Worm (Caenorhabditis elegans): ENCODE data around the gene scl-8.

The scl-8 gene

DNA sequence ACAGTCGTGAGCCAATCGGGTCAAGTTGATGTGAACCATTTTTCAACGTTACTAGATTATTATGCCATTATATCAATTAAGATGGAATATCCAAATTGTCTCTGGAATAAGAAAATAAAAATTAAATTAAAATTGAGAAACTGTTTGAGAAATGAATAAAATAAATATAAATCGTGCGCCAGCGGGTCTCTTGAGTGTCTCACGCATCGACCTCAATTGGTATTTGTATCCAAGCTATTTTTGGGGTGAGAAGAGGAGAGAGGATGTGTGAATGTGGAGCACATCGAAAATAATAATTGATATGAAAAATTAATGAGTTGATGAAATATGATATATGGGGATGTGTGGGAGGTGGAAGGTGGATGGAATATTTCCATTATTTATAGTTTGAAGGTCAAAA, 32.7 kb upstream of the scl-8 start, which contains the start of gene F49E11.2:
F49E11.2 (minus strand) TSS at position 101 of the 400 bp plus-strand sequence.
- no peak for TF ChIP-seq dao-5 (tag; optimal IDR thresholded peaks at IDR 0.05)
- no peak for TF ChIP-seq W03F9.2 (tag; optimal IDR thresholded peaks at IDR 0.05)
- TF ChIP-seq him-1 (tag; optimal IDR thresholded peaks at IDR 0.05): no peak

DNA sequence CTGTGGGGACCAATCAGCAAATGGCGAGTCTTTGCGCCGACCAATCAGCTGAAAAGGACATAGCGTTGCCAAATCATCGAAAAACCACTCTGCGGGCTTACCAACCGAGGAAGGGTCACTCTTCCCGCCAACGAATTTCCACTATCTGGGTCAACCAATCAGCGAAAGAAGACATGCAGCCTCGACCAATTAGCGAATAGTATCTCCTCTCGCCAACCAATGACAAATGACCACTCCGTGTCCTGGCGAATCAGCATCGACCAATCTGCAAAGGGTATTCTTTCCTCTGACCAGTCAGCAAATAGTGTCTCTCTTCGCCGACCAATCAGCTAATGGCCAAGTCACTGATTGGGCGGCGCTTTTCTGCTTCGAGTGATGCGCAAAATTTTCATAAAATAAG, 30.1 kb upstream of the scl-8 start:
- TF ChIP-seq dao-5 (tag; optimal IDR thresholded peaks at IDR 0.05) (no peak), W03F9.2 (tag; optimal IDR thresholded peaks at IDR 0.05) (no peak), him-1 (tag; optimal IDR thresholded peaks at IDR 0.05) (no peak)

DNA sequence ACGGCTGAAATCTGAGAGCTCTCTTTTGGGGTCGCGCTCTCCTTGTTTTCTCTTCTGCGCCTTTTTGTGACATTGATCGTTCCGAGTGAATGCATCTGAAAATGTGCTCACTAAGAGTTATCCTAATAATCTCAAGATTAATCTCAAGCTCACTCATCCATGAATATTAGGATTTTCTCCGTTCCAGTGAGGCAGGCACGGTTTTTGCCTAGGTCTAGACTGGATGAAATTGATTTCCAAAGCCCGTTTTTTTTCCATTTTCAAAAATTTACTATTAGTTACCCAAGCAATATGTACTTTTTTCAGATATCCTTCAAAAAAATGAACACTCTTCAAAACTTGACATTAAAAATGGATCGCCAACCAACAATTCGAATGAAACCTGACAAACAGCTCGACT, 29.5 kb upstream of the scl-8 start, which contains the start of gene amt-2:
amt-2 (plus strand) TSS at position 301 of the 400 bp plus-strand sequence.
- TF ChIP-seq W03F9.2 (tag; optimal IDR thresholded peaks at IDR 0.05) (no peak), dao-5 (tag; optimal IDR thresholded peaks at IDR 0.05) (no peak), him-1 (tag; optimal IDR thresholded peaks at IDR 0.05) (no peak)

DNA sequence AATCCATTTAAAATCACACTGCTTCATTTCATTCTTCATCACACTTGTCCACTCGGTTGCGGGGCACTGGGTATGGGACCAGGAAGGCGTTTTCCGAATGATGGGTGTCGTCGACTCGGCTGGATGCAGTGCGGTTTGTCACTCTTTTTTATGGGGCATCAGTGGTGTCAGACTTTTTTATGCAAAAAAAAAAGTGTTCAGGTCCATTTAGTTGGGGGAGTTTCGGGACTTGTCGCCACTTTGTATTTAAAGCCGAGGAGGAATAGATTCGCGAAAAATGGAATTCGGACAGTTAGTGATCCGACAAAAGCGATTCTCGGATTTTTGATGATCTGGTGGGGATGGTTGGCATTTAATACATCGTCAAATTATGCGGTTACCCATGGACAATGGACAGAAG, 26.6 kb upstream of the scl-8 start:
- TF ChIP-seq W03F9.2 (tag; optimal IDR thresholded peaks at IDR 0.05) (no peak), him-1 (tag; optimal IDR thresholded peaks at IDR 0.05) (no peak), dao-5 (tag; optimal IDR thresholded peaks at IDR 0.05) (no peak)

DNA sequence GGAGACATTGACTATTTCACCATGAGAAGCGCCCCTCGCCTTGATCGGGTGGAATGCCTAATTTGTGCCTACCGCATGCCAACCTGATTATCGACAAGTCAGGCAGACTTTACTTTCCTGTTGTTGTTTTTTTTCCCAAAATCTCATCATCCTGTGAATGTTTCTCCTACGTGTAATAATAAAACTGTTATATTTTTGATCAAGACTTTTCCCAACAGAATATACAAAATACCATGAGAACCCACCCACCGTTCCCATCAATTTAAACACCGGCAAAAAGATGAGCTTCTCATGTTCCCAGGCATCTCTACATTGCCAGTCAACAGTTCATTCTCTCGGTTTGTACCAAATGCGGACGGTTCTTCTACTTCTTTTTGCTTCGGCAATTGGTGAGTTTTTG, 24.7 kb upstream of the scl-8 start, which contains the start of gene scl-9:
scl-9 (plus strand) TSS at position 301 of the 400 bp plus-strand sequence.
- TF ChIP-seq him-1 (tag; optimal IDR thresholded peaks at IDR 0.05) (no peak), dao-5 (tag; optimal IDR thresholded peaks at IDR 0.05) (no peak), W03F9.2 (tag; optimal IDR thresholded peaks at IDR 0.05) (no peak)

DNA sequence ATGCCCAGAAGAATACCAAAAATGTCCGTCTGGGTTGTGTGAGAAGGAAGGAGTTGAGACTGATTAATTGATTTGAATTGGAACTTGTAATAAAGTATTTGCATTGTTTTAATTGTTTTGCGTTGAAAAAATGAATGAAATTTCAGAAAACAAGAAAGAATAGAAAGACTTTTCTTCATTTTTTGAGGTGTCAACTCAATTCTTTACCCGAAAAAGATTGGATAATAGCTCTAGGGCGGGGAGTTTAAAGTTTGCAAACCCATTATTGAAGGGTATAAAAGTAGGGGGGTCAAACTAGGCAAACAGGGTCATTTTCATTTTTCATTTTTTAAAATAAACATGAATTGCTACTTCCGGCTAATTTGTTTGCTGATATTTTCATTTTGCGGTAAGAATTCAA, 23.4 kb upstream of the scl-8 start, which contains the start of gene scl-10:
scl-10 (plus strand) TSS at position 301 of the 400 bp plus-strand sequence.
- TF ChIP-seq dao-5 (tag; optimal IDR thresholded peaks at IDR 0.05) (no peak), him-1 (tag; optimal IDR thresholded peaks at IDR 0.05) (no peak), W03F9.2 (tag; optimal IDR thresholded peaks at IDR 0.05) (no peak)

DNA sequence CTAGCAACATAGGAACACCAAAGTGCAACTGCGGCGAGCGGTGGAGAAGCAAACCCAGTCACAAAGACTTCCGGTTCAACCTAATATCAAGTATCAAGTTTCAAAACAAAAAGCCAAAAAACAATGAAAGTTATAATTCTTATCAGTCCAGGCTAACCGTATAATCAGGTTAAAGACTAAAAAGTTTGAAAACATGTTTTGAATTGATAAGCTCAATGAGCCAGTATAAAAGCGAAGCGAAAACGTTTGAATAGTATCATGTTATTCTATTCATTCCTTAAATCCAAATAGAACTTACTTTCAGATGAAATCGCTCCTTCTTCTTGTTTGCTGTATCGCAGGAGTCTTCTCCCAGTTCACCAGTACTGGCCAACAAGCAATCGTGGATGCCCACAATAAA, 20.5 kb upstream of the scl-8 start, which contains the start of gene scl-11:
scl-11 (plus strand) TSS at position 301 of the 400 bp plus-strand sequence.
- TF ChIP-seq him-1 (tag; optimal IDR thresholded peaks at IDR 0.05): no peak
- no peak for TF ChIP-seq W03F9.2 (tag; optimal IDR thresholded peaks at IDR 0.05)
- no peak for TF ChIP-seq dao-5 (tag; optimal IDR thresholded peaks at IDR 0.05)

DNA sequence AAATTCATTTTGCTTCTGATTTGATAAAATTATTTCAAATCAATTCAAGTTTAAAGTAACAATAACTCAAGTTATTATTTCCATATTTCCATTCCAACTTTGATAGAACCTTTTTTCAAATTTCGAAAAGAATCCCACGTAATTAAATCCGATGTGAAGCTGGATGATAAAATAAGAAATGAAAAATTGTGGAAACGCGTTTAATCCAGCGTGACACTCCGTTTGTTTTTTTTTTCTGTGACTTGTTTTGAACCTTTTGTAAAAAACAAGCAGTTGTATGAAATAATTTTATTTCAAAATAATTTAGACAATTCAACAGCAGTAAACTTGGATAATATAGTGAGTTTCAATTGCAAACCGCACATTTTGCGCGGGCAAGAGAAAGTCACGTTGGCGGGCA, 19.0 kb upstream of the scl-8 start, which contains the start of gene F49E11.7:
F49E11.7 (plus strand) TSS at position 301 of the 400 bp plus-strand sequence.
- TF ChIP-seq him-1 (tag; optimal IDR thresholded peaks at IDR 0.05) (no peak), dao-5 (tag; optimal IDR thresholded peaks at IDR 0.05) (no peak), W03F9.2 (tag; optimal IDR thresholded peaks at IDR 0.05) (no peak)

DNA sequence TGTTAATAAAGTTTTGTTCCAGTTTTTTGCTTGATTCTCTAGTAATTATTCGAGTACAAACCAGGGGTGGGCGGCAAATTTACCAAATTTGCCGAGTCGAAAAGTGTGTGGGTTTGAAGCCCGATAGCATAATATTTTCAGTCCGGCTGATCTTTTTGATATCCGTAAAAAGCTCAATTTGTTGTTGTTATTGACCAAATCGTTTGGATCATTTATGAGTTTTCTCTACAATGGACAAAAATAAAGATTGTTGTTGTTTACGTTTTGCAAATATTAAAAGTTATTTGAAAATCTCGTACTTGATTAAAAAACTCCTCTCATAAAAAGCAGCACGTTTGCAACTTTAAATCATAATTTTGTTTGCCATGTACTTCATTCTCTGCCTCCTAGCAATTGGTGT, 15.5 kb upstream of the scl-8 start, which contains the start of gene scl-1:
scl-1 (plus strand) TSS at position 301 of the 400 bp plus-strand sequence.
- TF ChIP-seq him-1 (tag; optimal IDR thresholded peaks at IDR 0.05): no peak
- no peak for TF ChIP-seq W03F9.2 (tag; optimal IDR thresholded peaks at IDR 0.05)
- no peak for TF ChIP-seq dao-5 (tag; optimal IDR thresholded peaks at IDR 0.05)

DNA sequence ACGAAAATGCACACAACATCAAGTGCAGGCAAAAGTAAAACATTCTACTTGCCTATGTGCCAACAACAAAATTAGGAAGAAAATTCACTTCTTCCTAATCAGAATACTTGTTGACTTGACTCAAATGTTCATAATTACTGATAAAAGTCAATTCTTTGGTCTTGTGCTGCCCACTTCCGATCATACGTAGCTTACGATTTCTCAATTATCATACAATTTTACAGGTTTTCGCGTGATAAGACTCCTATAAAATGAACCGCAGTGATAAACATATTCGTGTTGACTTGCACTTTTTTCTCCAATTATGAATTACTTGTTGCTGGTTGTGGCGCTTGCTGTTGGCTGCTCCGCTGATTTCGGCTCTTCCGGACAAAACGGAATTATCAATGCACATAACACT, 14.1 kb upstream of the scl-8 start, which contains the start of gene scl-2:
scl-2 (plus strand) TSS at position 293 of the 400 bp plus-strand sequence.
- TF ChIP-seq him-1 (tag; optimal IDR thresholded peaks at IDR 0.05) (no peak), dao-5 (tag; optimal IDR thresholded peaks at IDR 0.05) (no peak), W03F9.2 (tag; optimal IDR thresholded peaks at IDR 0.05) (no peak)

DNA sequence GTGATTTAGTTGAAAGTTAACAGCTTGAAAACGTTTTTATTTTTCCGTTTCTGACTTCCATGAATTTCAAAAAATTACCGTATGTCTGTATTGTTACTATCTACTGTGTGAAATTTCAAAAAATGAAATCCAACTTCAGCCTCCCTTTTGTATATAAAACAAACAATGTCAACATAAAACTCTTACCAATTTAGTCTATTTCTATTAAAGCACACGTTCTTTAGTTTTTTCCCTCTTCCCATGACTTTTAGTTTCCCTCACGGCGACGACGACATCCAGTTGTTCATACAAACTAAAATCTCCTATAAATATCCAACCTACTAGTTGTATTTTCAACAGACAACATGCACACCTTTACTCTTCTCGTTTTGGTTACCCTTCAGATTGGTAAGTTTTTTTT, 12.3 kb upstream of the scl-8 start, which contains the start of gene scl-3:
scl-3 (plus strand) TSS at position 301 of the 400 bp plus-strand sequence.
- no peak for TF ChIP-seq W03F9.2 (tag; optimal IDR thresholded peaks at IDR 0.05)
- TF ChIP-seq him-1 (tag; optimal IDR thresholded peaks at IDR 0.05): no peak
- no peak for TF ChIP-seq dao-5 (tag; optimal IDR thresholded peaks at IDR 0.05)

DNA sequence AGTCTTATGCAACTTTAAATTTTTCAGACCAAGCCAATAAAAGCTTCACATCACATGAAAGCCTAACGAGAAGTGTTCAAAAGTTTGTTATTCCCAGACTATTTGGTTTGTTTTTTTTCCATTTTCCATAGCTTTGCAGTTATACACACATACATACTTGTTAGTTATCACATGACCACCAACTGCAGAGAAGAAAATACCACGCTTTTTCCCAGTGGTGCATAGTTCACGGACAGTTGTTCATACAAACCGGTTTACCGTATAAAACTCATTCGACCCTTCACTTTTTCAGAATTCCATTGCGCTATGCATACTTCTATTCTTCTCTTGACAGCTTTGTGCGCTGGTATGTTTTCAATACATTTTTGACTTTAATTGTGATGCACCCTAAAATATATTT, 7.8 kb upstream of the scl-8 start, which contains the start of gene scl-5:
scl-5 (plus strand) TSS at position 301 of the 400 bp plus-strand sequence.
- TF ChIP-seq him-1 (tag; optimal IDR thresholded peaks at IDR 0.05) (no peak), dao-5 (tag; optimal IDR thresholded peaks at IDR 0.05) (no peak), W03F9.2 (tag; optimal IDR thresholded peaks at IDR 0.05) (no peak)

DNA sequence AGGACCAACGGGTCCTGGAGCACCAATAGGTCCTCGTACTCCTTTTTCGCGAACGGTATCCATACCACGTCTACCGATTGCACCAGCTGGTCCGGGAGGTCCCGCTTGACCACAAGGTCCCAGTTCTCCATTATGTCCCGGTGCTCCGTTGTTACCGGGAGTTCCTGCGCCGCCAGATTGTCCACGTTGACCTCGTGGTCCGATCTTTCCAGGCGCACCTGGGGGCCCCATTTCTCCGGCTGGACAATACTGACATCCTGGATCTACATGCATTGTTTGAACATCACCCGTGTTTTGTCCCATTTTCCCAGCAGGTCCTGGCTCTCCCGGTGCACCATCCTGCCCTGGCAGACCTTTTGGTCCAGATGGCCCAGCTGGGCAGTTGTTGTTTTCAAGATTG, 5.5 kb upstream of the scl-8 start:
- TF ChIP-seq him-1 (tag; optimal IDR thresholded peaks at IDR 0.05) (no peak), W03F9.2 (tag; optimal IDR thresholded peaks at IDR 0.05) (no peak), dao-5 (tag; optimal IDR thresholded peaks at IDR 0.05) (no peak)

DNA sequence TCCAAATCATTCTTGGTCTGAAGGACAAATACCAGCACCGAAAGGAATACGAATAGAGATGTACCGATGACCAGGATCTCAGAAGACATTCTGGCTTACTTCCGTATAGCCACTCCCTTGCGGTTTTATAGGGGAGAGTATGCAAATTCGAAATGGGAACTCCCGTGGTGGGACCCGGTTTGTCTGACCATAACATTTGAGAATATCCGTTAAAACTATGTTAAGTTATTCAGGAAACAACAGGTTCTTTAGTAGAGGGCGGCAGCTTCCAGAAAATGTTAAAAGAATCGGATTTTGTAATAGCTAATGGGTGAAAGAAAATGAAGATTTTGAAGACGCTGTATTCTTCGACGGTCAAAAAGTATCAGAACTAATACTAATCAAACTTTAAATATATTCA, 4.3 kb upstream of the scl-8 start, which contains the start of gene col-131:
col-131 (minus strand) TSS at position 101 of the 400 bp plus-strand sequence.
- TF ChIP-seq W03F9.2 (tag; optimal IDR thresholded peaks at IDR 0.05) (no peak), him-1 (tag; optimal IDR thresholded peaks at IDR 0.05) (no peak), dao-5 (tag; optimal IDR thresholded peaks at IDR 0.05) (no peak)

DNA sequence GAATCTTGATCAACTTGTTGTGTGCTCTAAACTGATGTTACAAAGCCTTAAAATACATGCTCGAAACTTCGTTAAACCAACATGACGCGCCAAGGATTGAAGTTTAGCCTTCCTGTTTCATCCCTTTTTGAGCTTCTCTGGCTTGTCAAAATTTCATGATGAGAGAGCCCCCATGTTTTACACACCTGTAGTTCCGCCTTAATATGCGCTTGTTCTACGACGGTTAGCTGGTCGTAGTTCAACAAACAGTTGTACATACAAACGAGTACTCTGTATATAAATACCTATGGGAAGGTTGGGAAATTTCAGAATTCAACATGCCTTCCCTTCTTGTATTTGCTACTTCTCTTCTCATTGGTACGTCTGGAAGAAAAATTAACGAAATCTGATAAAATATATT, 3.1 kb upstream of the scl-8 start, which contains the start of gene scl-6:
scl-6 (plus strand) TSS at position 301 of the 400 bp plus-strand sequence.
- TF ChIP-seq dao-5 (tag; optimal IDR thresholded peaks at IDR 0.05): no peak
- no peak for TF ChIP-seq him-1 (tag; optimal IDR thresholded peaks at IDR 0.05)
- TF ChIP-seq W03F9.2 (tag; optimal IDR thresholded peaks at IDR 0.05): no peak
